Fruit fly (Drosophila melanogaster): ENCODE results near the gene Ddc.

- TF ChIP-seq CG8159 (tag; optimal IDR thresholded peaks at IDR 0.05) (no peak), CG12605 (GFP tag; IDR thresholded peaks at IDR 0.05) (no peak)
Observed at dm6 chr2L:19071713-19072112, 48.4 kb downstream of the Ddc start.
